Comparison of ENCODE assay signal across 5 fruit fly cellular contexts in genomic region chr2L:7466304-7466703, dm6.
TF ChIP-seq lines count a peak whose summit lies in the region.

Gene CG6055 (plus strand): TSS chr2L:7466543.

- TF ChIP-seq CTCF in whole organism, embryonic (GFP tag; optimal IDR thresholded peaks at IDR 0.05; lab: Kevin White, UChicago), result no peak

TF ChIP-seq in whole organism, adult, 20 proteins besides CTCF, POLR2A, EP300 and RAD21:
- TF ChIP-seq Mnt (GFP tag; optimal IDR thresholded peaks at IDR 0.05; lab: Kevin White, UChicago) (no peak), Crg-1 (GFP tag; optimal IDR thresholded peaks at IDR 0.05; lab: Kevin White, UChicago) (no peak), kay (GFP tag; lab: Kevin White, UChicago; ENCODE audit: borderline replicate concordance) (peak; percentile 8)

TF ChIP-seq in whole organism, embryonic, 481 proteins besides CTCF, POLR2A, EP300 and RAD21:
- TF ChIP-seq CG2678 (tag; optimal IDR thresholded peaks at IDR 0.05; lab: Kevin White, UChicago) (no peak), z (GFP tag; IDR thresholded peaks at IDR 0.05; lab: Robert Waterston, UW) (0 out of 3 replicates have a peak, but pooled peaks have one; percentile 54), nom (GFP tag; optimal IDR thresholded peaks at IDR 0.05; lab: Kevin White, UChicago) (peak; percentile 76), kni (GFP tag; optimal IDR thresholded peaks at IDR 0.05; lab: Kevin White, UChicago) (peak; percentile 45), Jarid2 (GFP tag; optimal IDR thresholded peaks at IDR 0.05; lab: Kevin White, UChicago) (peak; percentile 57), CG10267 (tag; optimal IDR thresholded peaks at IDR 0.05; lab: Kevin White, UChicago) (no peak), Drgx (GFP tag; IDR thresholded peaks at IDR 0.05; lab: Robert Waterston, UW) (peak; percentile 25; the same call in 1 of the 2 replicates), Spps (tag; optimal IDR thresholded peaks at IDR 0.05; lab: Kevin White, UChicago) (no peak), Dll (GFP tag; IDR thresholded peaks at IDR 0.05; lab: Robert Waterston, UW; ENCODE audit: partially characterized antibody) (peak; percentile 33; the same call in 1 of the 4 replicates), insv (GFP tag; optimal IDR thresholded peaks at IDR 0.05; lab: Kevin White, UChicago) (no peak), CG5180 (GFP tag; optimal IDR thresholded peaks at IDR 0.05; lab: Kevin White, UChicago) (peak; percentile 98)

TF ChIP-seq in whole organism, prepupa, 60 proteins besides CTCF, POLR2A, EP300 and RAD21 (continues in another document):
- TF ChIP-seq CG11902 (GFP tag; optimal IDR thresholded peaks at IDR 0.05; lab: Kevin White, UChicago) (no peak), vri (GFP tag; optimal IDR thresholded peaks at IDR 0.05; lab: Kevin White, UChicago) (no peak), Ets96B (tag; optimal IDR thresholded peaks at IDR 0.05; lab: Kevin White, UChicago) (no peak), pdm3 (GFP tag; optimal IDR thresholded peaks at IDR 0.05; lab: Kevin White, UChicago) (peak; percentile 4), acj6 (GFP tag; optimal IDR thresholded peaks at IDR 0.05; lab: Kevin White, UChicago) (no peak), CG15336 (GFP tag; IDR thresholded peaks at IDR 0.05; lab: Robert Waterston, UW) (no peak; the same call in 1 of the 2 replicates), CG3032 (tag; optimal IDR thresholded peaks at IDR 0.05; lab: Kevin White, UChicago) (no peak), Hr39 (GFP tag; optimal IDR thresholded peaks at IDR 0.05; lab: Kevin White, UChicago) (no peak), CG11294 (GFP tag; IDR thresholded peaks at IDR 0.05; lab: Robert Waterston, UW) (no peak), CG10669 (GFP tag; optimal IDR thresholded peaks at IDR 0.05; lab: Kevin White, UChicago) (no peak), lz (GFP tag; optimal IDR thresholded peaks at IDR 0.05; lab: Kevin White, UChicago) (no peak), ss (GFP tag; optimal IDR thresholded peaks at IDR 0.05; lab: Kevin White, UChicago) (peak; percentile 71 to 77), fkh (GFP tag; optimal IDR thresholded peaks at IDR 0.05; lab: Kevin White, UChicago) (no peak), CG8319 (GFP tag; optimal IDR thresholded peaks at IDR 0.05; lab: Kevin White, UChicago) (no peak), OdsH (GFP tag; optimal IDR thresholded peaks at IDR 0.05; lab: Kevin White, UChicago) (no peak), CG6163 (GFP tag; IDR thresholded peaks at IDR 0.05; lab: Robert Waterston, UW) (peak; percentile 54; the same call in 1 of the 3 replicates), CG1621 (tag; optimal IDR thresholded peaks at IDR 0.05; lab: Kevin White, UChicago) (peak; percentile 72), CG32006 (GFP tag; optimal IDR thresholded peaks at IDR 0.05; lab: Kevin White, UChicago) (no peak), CG31627 (GFP tag; optimal IDR thresholded peaks at IDR 0.05; lab: Kevin White, UChicago) (no peak), topi (GFP tag; optimal IDR thresholded peaks at IDR 0.05; lab: Kevin White, UChicago) (no peak), Eip75B (GFP tag; optimal IDR thresholded peaks at IDR 0.05; lab: Kevin White, UChicago) (peak; percentile 15), CG8119 (GFP tag; IDR thresholded peaks at IDR 0.05; lab: Robert Waterston, UW) (peak; percentile 61; the same call in 2 of the 3 replicates), CG9139 (GFP tag; optimal IDR thresholded peaks at IDR 0.05; lab: Kevin White, UChicago) (peak; percentile 65), CG6792 (GFP tag; optimal IDR thresholded peaks at IDR 0.05; lab: Kevin White, UChicago) (no peak), Eip78C (GFP tag; lab: Kevin White, UChicago) (peak; percentile 61), Gug (GFP tag; IDR thresholded peaks at IDR 0.05; lab: Robert Waterston, UW) (no peak), salr (GFP tag; optimal IDR thresholded peaks at IDR 0.05; lab: Kevin White, UChicago) (peak; percentile 17 to 30)

TF ChIP-seq in whole organism, pupa, 21 proteins besides CTCF, POLR2A, EP300 and RAD21:
- TF ChIP-seq CG12605 (GFP tag; IDR thresholded peaks at IDR 0.05; lab: Robert Waterston, UW), result peak; percentile 43; the same call in 1 of the 2 replicates
- TF ChIP-seq D1 (tag; optimal IDR thresholded peaks at IDR 0.05; lab: Kevin White, UChicago), result no peak
- peak; percentile 26; the same call in 1 of the 2 replicates for TF ChIP-seq Ets98B (GFP tag; IDR thresholded peaks at IDR 0.05; lab: Robert Waterston, UW)
- no peak for TF ChIP-seq CG9948 (tag; optimal IDR thresholded peaks at IDR 0.05; lab: Kevin White, UChicago)
- TF ChIP-seq CG13204 (GFP tag; optimal IDR thresholded peaks at IDR 0.05; lab: Kevin White, UChicago), result peak; percentile 64
- no peak for TF ChIP-seq CG32121 (GFP tag; IDR thresholded peaks at IDR 0.05; lab: Robert Waterston, UW)
- peak; percentile 22 for TF ChIP-seq Snoo (tag; optimal IDR thresholded peaks at IDR 0.05; lab: Kevin White, UChicago)
- TF ChIP-seq fd96Ca (GFP tag; IDR thresholded peaks at IDR 0.05; lab: Robert Waterston, UW), result no peak
- no peak for TF ChIP-seq rn (GFP tag; IDR thresholded peaks at IDR 0.05; lab: Robert Waterston, UW)
- peak; percentile 69 for TF ChIP-seq gl (tag; optimal IDR thresholded peaks at IDR 0.05; lab: Kevin White, UChicago)
- TF ChIP-seq CG8301 (tag; optimal IDR thresholded peaks at IDR 0.05; lab: Kevin White, UChicago), result no peak
- TF ChIP-seq CG15710 (tag; optimal IDR thresholded peaks at IDR 0.05; lab: Kevin White, UChicago), result no peak
- TF ChIP-seq EcR (GFP tag; optimal IDR thresholded peaks at IDR 0.05; lab: Kevin White, UChicago), result peak; percentile 83
- TF ChIP-seq CG34367 (tag; optimal IDR thresholded peaks at IDR 0.05; lab: Kevin White, UChicago), result peak; percentile 37
- TF ChIP-seq CG17806 (tag; optimal IDR thresholded peaks at IDR 0.05; lab: Kevin White, UChicago), result no peak
- no peak for TF ChIP-seq CG8159 (tag; optimal IDR thresholded peaks at IDR 0.05; lab: Kevin White, UChicago)
- TF ChIP-seq CG14655 (GFP tag; optimal IDR thresholded peaks at IDR 0.05; lab: Kevin White, UChicago), result no peak
- TF ChIP-seq Pif1A (GFP tag; optimal IDR thresholded peaks at IDR 0.05; lab: Kevin White, UChicago), result peak; percentile 40
- no peak; the same call in 2 of the 3 replicates for TF ChIP-seq CG4496 (GFP tag; IDR thresholded peaks at IDR 0.05; lab: Robert Waterston, UW)
- TF ChIP-seq Pif1B (GFP tag; optimal IDR thresholded peaks at IDR 0.05; lab: Kevin White, UChicago), result peak; percentile 16
- no peak for TF ChIP-seq CG10348 (GFP tag; IDR thresholded peaks at IDR 0.05; lab: Robert Waterston, UW)
TF ChIP-seq in whole organism, pupa: peak in this region for 9.

TF ChIP-seq in whole organism, wandering third instar larva, 38 proteins besides CTCF, POLR2A, EP300 and RAD21:
- TF ChIP-seq woc (GFP tag; optimal IDR thresholded peaks at IDR 0.05; lab: Kevin White, UChicago), result no peak
- TF ChIP-seq Dif (GFP tag; optimal IDR thresholded peaks at IDR 0.05; lab: Kevin White, UChicago; ENCODE audit: partially characterized antibody), result peak; percentile 15
- no peak for TF ChIP-seq psq (GFP tag; optimal IDR thresholded peaks at IDR 0.05; lab: Kevin White, UChicago)
- TF ChIP-seq Hr83 (GFP tag; optimal IDR thresholded peaks at IDR 0.05; lab: Kevin White, UChicago; ENCODE audit: poor library complexity, severe bottlenecking), result no peak
- TF ChIP-seq CG9705 (GFP tag; optimal IDR thresholded peaks at IDR 0.05; lab: Kevin White, UChicago), result no peak
- TF ChIP-seq jim (GFP tag; optimal IDR thresholded peaks at IDR 0.05; lab: Kevin White, UChicago), result peak; percentile 66
- TF ChIP-seq OdsH (GFP tag; optimal IDR thresholded peaks at IDR 0.05; lab: Kevin White, UChicago), result no peak
- TF ChIP-seq Vsx2 (GFP tag; optimal IDR thresholded peaks at IDR 0.05; lab: Kevin White, UChicago; ENCODE audit: partially characterized antibody), result peak; percentile 82
- no peak for TF ChIP-seq usp (GFP tag; optimal IDR thresholded peaks at IDR 0.05; lab: Kevin White, UChicago)
- no peak for TF ChIP-seq CG32264 (GFP tag; optimal IDR thresholded peaks at IDR 0.05; lab: Kevin White, UChicago)
- TF ChIP-seq tai (GFP tag; optimal IDR thresholded peaks at IDR 0.05; lab: Kevin White, UChicago), result no peak
- TF ChIP-seq lola (GFP tag; optimal IDR thresholded peaks at IDR 0.05; lab: Kevin White, UChicago), result no peak
- TF ChIP-seq foxo (GFP tag; optimal IDR thresholded peaks at IDR 0.05; lab: Kevin White, UChicago), result no peak
